Worm (Caenorhabditis elegans) whole organism, late embryonic: ENCODE data around the gene haf-7.
A peak's percentile ranks its signal among the peaks of the same experiment; 100 is the strongest.

Experiments
- C08G9.2 ChIP-seq: sonication (generic microtip); optimal IDR thresholded peaks from 2 replicates; lab custom pipeline; 2016; ENCODE audit warnings: mild to moderate bottlenecking, missing genetic modification characterization, moderate library complexity, missing compliant biosample characterization
- C38D4.7 ChIP-seq: fragments of 200-800 bp; sonication (Bioruptor generic); optimal IDR thresholded peaks from 2 replicates; lab custom pipeline; 2018; ENCODE audit warnings: mild to moderate bottlenecking, missing genetic modification characterization, moderate library complexity, missing compliant biosample characterization
- K02D7.2 ChIP-seq: sonication (generic microtip); optimal IDR thresholded peaks from 2 replicates; lab custom pipeline; 2017; ENCODE audit warnings: mild to moderate bottlenecking, missing genetic modification characterization, missing compliant biosample characterization
- T23F11.4 ChIP-seq: fragments of 200-800 bp; sonication (Bioruptor generic); optimal IDR thresholded peaks from 2 replicates; lab custom pipeline; 2018; ENCODE audit warnings: mild to moderate bottlenecking, missing genetic modification characterization, missing compliant biosample characterization
- Y22D7AL.16 ChIP-seq: sonication (generic microtip); optimal IDR thresholded peaks from 2 replicates; lab custom pipeline; 2016; ENCODE audit warnings: missing genetic modification characterization, missing compliant biosample characterization
- ahr-1 ChIP-seq: sonication (generic microtip); optimal IDR thresholded peaks from 2 replicates; lab custom pipeline; 2016; ENCODE audit warnings: missing genetic modification characterization, missing compliant biosample characterization
- ceh-14 ChIP-seq: sonication (generic microtip); optimal IDR thresholded peaks from 2 replicates; lab custom pipeline; 2016; ENCODE audit warnings: missing genotype, missing genetic modification characterization, missing compliant biosample characterization
- ceh-18 ChIP-seq: sonication (generic microtip); optimal IDR thresholded peaks from 2 replicates; lab custom pipeline; 2016; ENCODE audit warnings: missing genetic modification characterization, missing compliant biosample characterization
- ceh-22 ChIP-seq: sonication (generic microtip); optimal IDR thresholded peaks from 2 replicates; lab custom pipeline; 2017; ENCODE audit warnings: missing biosample characterization, missing genetic modification characterization
- ceh-24 ChIP-seq: sonication (generic microtip); optimal IDR thresholded peaks from 2 replicates; lab custom pipeline; 2016; ENCODE audit warnings: mild to moderate bottlenecking, missing genetic modification characterization, missing compliant biosample characterization
- ceh-30 ChIP-seq: fragments of 150-350 bp; optimal IDR thresholded peaks from 2 replicates; lab custom pipeline; 2014; ENCODE audit warnings: missing biosample characterization, missing genetic modification characterization
- ceh-31 ChIP-seq: sonication (generic microtip); optimal IDR thresholded peaks from 2 replicates; lab custom pipeline; 2016; ENCODE audit warnings: missing genetic modification characterization, missing compliant biosample characterization
- ceh-45 ChIP-seq: fragments of 200-800 bp; sonication (Bioruptor generic); IDR thresholded peaks from 2 replicates; pipeline ENCODE4 v1.3.6; 2022; ENCODE audit warnings: missing genetic modification reagents, missing genetic modification characterization, missing compliant biosample characterization
- ceh-48 ChIP-seq: sonication (generic microtip); optimal IDR thresholded peaks from 2 replicates; lab custom pipeline; 2016; ENCODE audit warnings: missing genetic modification characterization, inconsistent platforms, missing compliant biosample characterization
- ceh-6 ChIP-seq: fragments of 200-800 bp; sonication (Bioruptor generic); optimal IDR thresholded peaks from 2 replicates; lab custom pipeline; 2018; ENCODE audit warnings: mild to moderate bottlenecking, missing genetic modification characterization, missing compliant biosample characterization
- ceh-9 ChIP-seq: sonication (generic microtip); optimal IDR thresholded peaks from 2 replicates; lab custom pipeline; 2016; ENCODE audit warnings: mild to moderate bottlenecking, missing genetic modification characterization, inconsistent platforms, missing compliant biosample characterization
- che-1 ChIP-seq: sonication (generic microtip); optimal IDR thresholded peaks from 2 replicates; lab custom pipeline; 2016; ENCODE audit warnings: mild to moderate bottlenecking, missing genetic modification characterization, missing compliant biosample characterization
- dmd-4 ChIP-seq: sonication (generic microtip); optimal IDR thresholded peaks from 2 replicates; lab custom pipeline; 2016; ENCODE audit warnings: borderline replicate concordance, missing genetic modification characterization, missing compliant biosample characterization
- elt-2 ChIP-seq: sonication (generic microtip); optimal IDR thresholded peaks from 2 replicates; lab custom pipeline; 2016; ENCODE audit warnings: missing genetic modification reagents, missing genetic modification characterization, missing compliant biosample characterization
- elt-4 ChIP-seq: sonication (generic microtip); optimal IDR thresholded peaks from 2 replicates; lab custom pipeline; 2016; ENCODE audit warnings: missing genetic modification characterization, missing compliant biosample characterization
- ets-4 ChIP-seq: sonication (generic microtip); optimal IDR thresholded peaks from 2 replicates; lab custom pipeline; 2016; ENCODE audit warnings: missing genetic modification characterization, missing compliant biosample characterization
- fax-1 ChIP-seq: sonication (generic microtip); optimal IDR thresholded peaks from 2 replicates; lab custom pipeline; 2016; ENCODE audit warnings: missing genotype, missing genetic modification characterization, missing compliant biosample characterization
- fkh-10 ChIP-seq: fragments of 150-350 bp; optimal IDR thresholded peaks from 2 replicates; lab custom pipeline; 2014; ENCODE audit warnings: missing biosample characterization, missing genetic modification reagents, missing genetic modification characterization
- fkh-6 ChIP-seq: sonication (generic microtip); optimal IDR thresholded peaks from 2 replicates; lab custom pipeline; 2016; ENCODE audit warnings: missing genetic modification characterization, missing compliant biosample characterization
- hlh-13 ChIP-seq: fragments of 200-800 bp; sonication (Bioruptor generic); optimal IDR thresholded peaks from 2 replicates; lab custom pipeline; 2018; ENCODE audit warnings: mild to moderate bottlenecking, missing genetic modification characterization, missing compliant biosample characterization
- hlh-15 ChIP-seq: sonication (generic microtip); optimal IDR thresholded peaks from 2 replicates; lab custom pipeline; 2016; ENCODE audit warnings: missing genetic modification characterization, missing compliant biosample characterization
- hlh-6 ChIP-seq: sonication (generic microtip); optimal IDR thresholded peaks from 2 replicates; lab custom pipeline; 2016; ENCODE audit warnings: missing genotype, missing genetic modification characterization, missing compliant biosample characterization
- hlh-8 ChIP-seq: sonication (generic microtip); optimal IDR thresholded peaks from 2 replicates; lab custom pipeline; 2016; ENCODE audit warnings: missing genotype, missing genetic modification characterization, missing compliant biosample characterization
- nhr-11 ChIP-seq: fragments of 150-350 bp; optimal IDR thresholded peaks from 2 replicates; lab custom pipeline; 2014; ENCODE audit warnings: missing biosample characterization, missing genetic modification characterization
- odd-2 ChIP-seq: sonication (generic microtip); optimal IDR thresholded peaks from 2 replicates; lab custom pipeline; 2017; ENCODE audit warnings: antibody characterized with exemption, mild to moderate bottlenecking, missing genetic modification characterization, missing compliant biosample characterization
- pax-1 ChIP-seq: fragments of 150-350 bp; optimal IDR thresholded peaks from 2 replicates; lab custom pipeline; 2014; ENCODE audit warnings: missing biosample characterization, missing genetic modification characterization
- pqm-1 ChIP-seq: sonication (generic microtip); optimal IDR thresholded peaks from 2 replicates; lab custom pipeline; 2016; ENCODE audit warnings: missing genetic modification characterization, missing compliant biosample characterization
- pros-1 ChIP-seq: fragments of 150-350 bp; optimal IDR thresholded peaks from 2 replicates; lab custom pipeline; 2014; ENCODE audit warnings: missing biosample characterization, missing genetic modification reagents, missing genetic modification characterization
- ref-2 ChIP-seq: sonication (generic microtip); optimal IDR thresholded peaks from 2 replicates; lab custom pipeline; 2016; ENCODE audit warnings: missing genetic modification characterization, missing compliant biosample characterization
- rnt-1 ChIP-seq: sonication (generic microtip); optimal IDR thresholded peaks from 2 replicates; lab custom pipeline; 2016; ENCODE audit warnings: missing genetic modification characterization, missing compliant biosample characterization
- sox-2 ChIP-seq: fragments of 200-800 bp; sonication (Bioruptor generic); IDR thresholded peaks from 2 replicates; pipeline ENCODE4 v1.3.6; 2022; ENCODE audit warnings: missing genetic modification reagents, missing genetic modification characterization, missing compliant biosample characterization
- sox-4 ChIP-seq: sonication (generic microtip); optimal IDR thresholded peaks from 2 replicates; lab custom pipeline; 2017; ENCODE audit warnings: mild to moderate bottlenecking, missing genetic modification characterization, inconsistent platforms, missing compliant biosample characterization
- syd-9 ChIP-seq: sonication (generic microtip); optimal IDR thresholded peaks from 2 replicates; lab custom pipeline; 2016; ENCODE audit warnings: mild to moderate bottlenecking, missing genetic modification characterization, moderate library complexity, missing compliant biosample characterization
- tbx-2 ChIP-seq: sonication (generic microtip); optimal IDR thresholded peaks from 2 replicates; lab custom pipeline; 2016; ENCODE audit warnings: missing genetic modification characterization, missing compliant biosample characterization
- tbx-7 ChIP-seq: sonication (generic microtip); optimal IDR thresholded peaks from 2 replicates; lab custom pipeline; 2016; ENCODE audit warnings: missing genotype, missing genetic modification characterization, missing compliant biosample characterization
- unc-42 ChIP-seq: sonication (generic microtip); optimal IDR thresholded peaks from 2 replicates; lab custom pipeline; 2016; ENCODE audit warnings: missing genotype, missing genetic modification characterization, missing compliant biosample characterization
- unc-55 ChIP-seq: sonication (generic microtip); optimal IDR thresholded peaks from 2 replicates; lab custom pipeline; 2017; ENCODE audit warnings: missing biosample characterization, missing genetic modification reagents, missing genetic modification characterization

The haf-7 gene

DNA sequence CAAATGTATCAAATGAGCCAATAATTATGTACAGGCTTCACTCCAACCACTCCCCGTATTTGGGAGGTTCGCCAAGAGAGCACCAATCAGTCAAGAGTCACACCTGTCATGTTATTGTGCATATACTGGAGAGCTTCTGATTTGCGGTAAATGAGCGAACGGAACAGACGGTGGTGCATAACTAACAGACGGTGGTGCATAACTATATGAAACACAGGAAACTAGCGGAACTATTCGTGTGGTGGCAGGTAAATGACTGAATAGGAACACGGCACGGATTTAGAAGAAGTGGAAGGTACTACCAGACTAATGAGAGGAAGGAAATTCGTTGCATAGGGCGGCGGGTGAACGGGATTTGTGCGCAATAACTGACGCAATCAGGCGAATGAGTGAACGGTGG is 20.0 kb downstream of the haf-7 start:
- no peak for TF ChIP-seq hlh-13
- TF ChIP-seq ceh-31 (tag; lab: Kevin White, UChicago): peak; percentile 1

DNA sequence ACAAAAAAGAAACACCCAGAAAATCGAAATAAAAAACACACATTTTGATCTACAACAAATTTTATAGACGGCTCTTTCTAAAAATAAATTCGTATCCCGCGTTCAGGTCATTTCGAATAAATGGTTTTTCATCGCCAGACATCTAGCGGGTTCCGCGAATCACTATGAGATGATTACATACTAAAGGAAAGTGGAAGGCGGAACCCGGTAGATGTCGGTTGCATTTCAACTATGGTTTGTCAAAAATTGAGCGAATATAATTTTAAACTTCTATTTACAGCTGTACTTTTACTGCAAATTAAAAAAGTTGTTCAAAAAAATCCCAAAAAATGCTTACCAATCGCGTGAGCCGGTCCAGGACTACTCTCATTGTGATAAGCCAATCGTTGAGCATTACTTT is 24.8 kb downstream of the haf-7 start:
- no peak for TF ChIP-seq fax-1
- no peak for TF ChIP-seq ceh-9 (tag; lab: Kevin White, UChicago)
- TF ChIP-seq C38D4.7: no peak
- no peak for TF ChIP-seq ceh-45 (GFP tag; lab: Robert Waterston, UW)
- no peak for TF ChIP-seq ahr-1 (tag; lab: Kevin White, UChicago)
- no peak for TF ChIP-seq che-1 (tag; lab: Kevin White, UChicago)
- TF ChIP-seq fkh-10 (GFP tag; lab: Kevin White, UChicago): no peak
- TF ChIP-seq sox-2: no peak
- TF ChIP-seq ceh-22: no peak

DNA sequence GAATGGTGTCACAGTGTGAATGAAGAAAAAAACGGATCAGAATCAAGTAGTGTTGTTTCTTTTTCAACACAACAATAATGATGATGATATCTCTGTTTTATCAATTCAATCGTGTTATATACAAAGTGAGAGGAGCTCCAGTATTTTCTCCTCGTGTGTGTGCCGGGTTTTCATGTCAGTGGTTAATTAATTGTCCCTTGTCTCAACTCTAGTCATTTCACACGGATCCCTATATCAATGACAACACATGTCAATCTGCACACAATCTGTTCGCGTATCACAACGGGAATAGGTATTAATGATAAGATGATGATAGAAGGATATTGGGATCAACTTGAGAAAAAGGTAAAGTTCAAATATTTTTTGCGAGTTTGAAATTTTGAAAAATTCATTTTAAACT is 27.3 kb downstream of the haf-7 start:
- no peak for TF ChIP-seq odd-2 (tag; lab: Kevin White, UChicago)
- TF ChIP-seq ceh-18: peak; percentile 51
- no peak for TF ChIP-seq ceh-22
- peak; percentile 90 for TF ChIP-seq unc-55 (GFP tag; lab: Kevin White, UChicago)
- no peak for TF ChIP-seq fax-1
- no peak for TF ChIP-seq ets-4 (tag; lab: Kevin White, UChicago)
- TF ChIP-seq hlh-8 (tag; lab: Kevin White, UChicago): no peak
- no peak for TF ChIP-seq sox-4 (tag; lab: Kevin White, UChicago)
- no peak for TF ChIP-seq tbx-7 (tag; lab: Kevin White, UChicago)
- TF ChIP-seq rnt-1 (tag; lab: Kevin White, UChicago): peak; percentile 45

DNA sequence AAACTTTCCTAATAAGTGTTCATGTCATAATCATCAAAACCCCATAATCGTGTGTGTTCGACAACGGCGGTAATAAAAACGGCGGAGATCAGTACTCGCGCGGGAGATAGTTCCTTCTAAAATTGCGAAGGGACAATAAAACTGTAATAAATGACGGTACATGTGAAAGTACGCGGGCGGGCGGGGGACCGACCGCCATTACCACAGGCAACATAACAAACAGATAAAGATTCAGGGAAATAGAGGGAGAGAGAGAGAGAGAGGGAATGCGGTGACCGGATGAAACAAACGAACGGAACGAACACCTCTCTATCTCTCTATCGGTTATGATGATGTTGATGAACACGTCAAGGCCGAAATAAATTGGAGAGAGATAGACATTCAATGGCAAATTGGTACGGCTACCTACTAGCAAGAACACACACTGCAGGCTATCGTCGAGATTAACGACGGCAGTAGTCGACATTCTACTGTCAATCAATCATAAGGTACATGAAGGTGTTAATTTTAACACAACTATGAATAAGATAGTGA is 33.2 kb downstream of the haf-7 start:
- TF ChIP-seq ceh-31 (tag; lab: Kevin White, UChicago) (peak; percentile 18), C08G9.2 (tag; lab: Kevin White, UChicago) (no peak), C38D4.7 (no peak), rnt-1 (tag; lab: Kevin White, UChicago) (peak; percentile 53), K02D7.2 (tag; lab: Kevin White, UChicago) (no peak), ceh-14 (tag; lab: Kevin White, UChicago) (no peak), ref-2 (tag; lab: Kevin White, UChicago) (peak; percentile 27), unc-55 (GFP tag; lab: Kevin White, UChicago) (peak; percentile 26), tbx-2 (tag; lab: Kevin White, UChicago) (peak; percentile 41), fkh-6 (tag; lab: Kevin White, UChicago) (no peak), ceh-6 (GFP tag; lab: Kevin White, UChicago) (no peak), ceh-24 (no peak), ceh-48 (tag; lab: Kevin White, UChicago) (no peak), unc-42 (tag; lab: Kevin White, UChicago) (no peak), hlh-15 (tag; lab: Kevin White, UChicago) (no peak), Y22D7AL.16 (tag; lab: Kevin White, UChicago) (no peak)
- TF ChIP-seq, all 69 proteins: peak for 5

DNA sequence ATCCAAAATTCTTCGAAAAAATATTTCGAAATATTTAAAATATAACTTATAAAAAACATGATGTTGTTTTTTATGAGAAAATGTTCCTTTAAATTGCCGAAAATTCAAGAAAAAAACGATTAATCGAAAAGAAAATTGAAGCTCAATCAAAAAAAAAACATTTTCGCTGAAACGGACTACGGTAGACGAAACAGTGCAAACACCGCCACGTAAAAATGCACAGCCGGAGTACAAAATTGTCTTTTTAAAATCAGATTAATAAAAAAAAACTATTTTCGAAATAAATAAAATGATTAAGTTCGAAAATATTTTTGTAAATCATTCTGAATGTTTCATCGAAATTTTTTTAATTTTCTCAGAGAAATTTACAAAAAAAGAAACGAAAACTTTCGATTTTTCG is 40.5 kb downstream of the haf-7 start:
- TF ChIP-seq ets-4 (tag; lab: Kevin White, UChicago): no peak
- TF ChIP-seq elt-2 (tag; lab: Kevin White, UChicago): no peak
- TF ChIP-seq syd-9 (tag; lab: Kevin White, UChicago): no peak
- TF ChIP-seq ceh-24: no peak
- TF ChIP-seq pax-1 (tag; lab: Kevin White, UChicago): no peak
- no peak for TF ChIP-seq fkh-6 (tag; lab: Kevin White, UChicago)
- no peak for TF ChIP-seq pros-1 (tag; lab: Kevin White, UChicago)
- TF ChIP-seq ceh-30 (tag; lab: Kevin White, UChicago): no peak
- no peak for TF ChIP-seq pqm-1
- no peak for TF ChIP-seq hlh-6 (tag; lab: Kevin White, UChicago)
- TF ChIP-seq hlh-8 (tag; lab: Kevin White, UChicago): no peak
- TF ChIP-seq elt-4 (tag; lab: Kevin White, UChicago): no peak
- TF ChIP-seq sox-2: no peak
- TF ChIP-seq odd-2 (tag; lab: Kevin White, UChicago): no peak
- TF ChIP-seq nhr-11 (tag; lab: Kevin White, UChicago): no peak
- TF ChIP-seq T23F11.4 (GFP tag; lab: Kevin White, UChicago): no peak
- no peak for TF ChIP-seq unc-55 (GFP tag; lab: Kevin White, UChicago)
- no peak for TF ChIP-seq dmd-4 (tag; lab: Kevin White, UChicago)
